Fruit fly (Drosophila melanogaster): ENCODE results near the gene robl62A.

- TF ChIP-seq CTCF (optimal IDR thresholded peaks at IDR 0.05) (no peak), CG8478 (optimal IDR thresholded peaks at IDR 0.05) (no peak)
These were observed 2.3 kb upstream of the robl62A start, which contains the start of gene Ptp61F for dm6 chr3L:1475157-1475556.
